Worm (Caenorhabditis elegans): ENCODE data around the gene Y62E10A.3.

DNA sequence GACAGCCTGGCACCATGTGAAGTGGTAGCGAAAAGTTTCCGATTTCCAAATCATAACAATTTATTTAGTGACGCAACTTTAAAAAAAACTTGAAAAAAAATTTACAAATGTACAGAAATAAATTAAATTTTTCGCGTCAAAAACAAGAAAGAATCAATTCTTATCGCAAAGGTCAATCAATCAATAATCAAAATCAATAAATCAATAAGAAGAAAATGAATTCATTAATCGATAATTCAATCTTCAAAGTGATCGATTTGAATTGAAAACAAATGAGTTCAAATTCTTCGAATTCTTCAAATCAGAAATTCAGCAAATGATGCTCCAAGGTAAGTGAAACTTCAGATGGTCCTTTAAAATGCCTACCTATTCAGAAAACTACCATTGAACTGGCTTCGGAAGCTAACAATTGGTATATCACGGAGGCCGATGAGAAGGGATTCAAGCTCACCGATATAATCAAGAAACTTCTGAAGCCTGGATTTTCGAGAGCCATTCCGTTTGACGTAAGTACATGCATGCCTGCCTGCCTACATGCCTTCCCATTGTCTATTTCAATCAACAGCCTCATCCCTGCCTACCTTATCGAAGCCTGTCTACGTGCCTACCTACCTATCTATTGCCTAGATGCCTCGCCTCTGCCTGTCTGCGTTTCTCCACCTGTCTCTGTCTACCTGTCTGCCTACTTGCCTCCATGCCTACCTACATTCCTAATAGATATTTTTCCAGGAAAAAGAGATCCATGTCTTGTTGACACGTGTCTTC lies 40.0 kb downstream of the Y62E10A.3 start:
- TF ChIP-seq ztf-6 (GFP tag; IDR thresholded peaks at IDR 0.05) (no peak), sea-2 (GFP tag; IDR thresholded peaks at IDR 0.05) (no peak), lin-35 (GFP tag; optimal IDR thresholded peaks at IDR 0.05) (no peak), snpc-4 (GFP tag; optimal IDR thresholded peaks at IDR 0.05) (no peak), snpc-4 (tag; optimal IDR thresholded peaks at IDR 0.05) (no peak)
